Worm (Caenorhabditis elegans) whole organism, young adult: ENCODE results near the gene osta-2.

Experiments used
- D2030.7 ChIP-seq: fragments of 200-800 bp; sonication (Bioruptor generic); IDR thresholded peaks from 2 replicates; pipeline ENCODE4 v1.3.6; 2022; ENCODE audit warnings: missing genetic modification reagents, missing genetic modification characterization, missing compliant biosample characterization
- F33H1.4 ChIP-seq: fragments of 200-800 bp; sonication (Bioruptor generic); IDR thresholded peaks from 2 replicates; pipeline ENCODE4 v1.3.6; 2022; ENCODE audit warnings: missing genetic modification reagents, missing genetic modification characterization, missing compliant biosample characterization
- F39B2.1 ChIP-seq: fragments of 200-800 bp; sonication (Bioruptor generic); IDR thresholded peaks from 2 replicates; pipeline ENCODE4 v1.3.6; 2022; ENCODE audit warnings: missing genetic modification reagents, missing genetic modification characterization, missing compliant biosample characterization
- F49E8.2 ChIP-seq: sonication (generic microtip); optimal IDR thresholded peaks from 3 replicates; lab custom pipeline; 2017; ENCODE audit warnings: missing genetic modification characterization, mild to moderate bottlenecking, missing compliant biosample characterization, antibody characterized with exemption, moderate library complexity; ENCODE audit not compliant: insufficient read depth
- K12H6.12 ChIP-seq: fragments of 200-800 bp; sonication (Bioruptor generic); optimal IDR thresholded peaks from 2 replicates; lab custom pipeline; 2018; ENCODE audit warnings: mild to moderate bottlenecking, missing genetic modification characterization, missing compliant biosample characterization
- attf-3 ChIP-seq: fragments of 200-800 bp; sonication (Bioruptor generic); conservative IDR thresholded peaks from 2 replicates; pipeline ENCODE4 v1.3.6; 2022; ENCODE audit warnings: missing genetic modification reagents, missing genetic modification characterization, missing compliant biosample characterization
- cebp-1 ChIP-seq, 2 experiments: fragments of 200-800 bp in 1 of 2; sonication (Bioruptor generic) in 1 of 2; sonication (generic microtip) in 1 of 2; IDR thresholded peaks in 1 of 2; optimal IDR thresholded peaks in 1 of 2; 2 replicates each; pipeline versions ENCODE4 v1.3.6 to Lab custom; 2017 to 2022; ENCODE audit warnings: missing compliant biosample characterization in 2 of 2, missing genetic modification characterization in 2 of 2, mild to moderate bottlenecking in 1 of 2, missing genetic modification reagents in 1 of 2, moderate library complexity in 1 of 2
- cebp-2 ChIP-seq: fragments of 200-800 bp; sonication (Bioruptor generic); IDR thresholded peaks from 2 replicates; pipeline ENCODE4 v1.3.6; 2022; ENCODE audit warnings: missing genetic modification characterization, missing compliant biosample characterization
- ceh-100 ChIP-seq: fragments of 200-800 bp; sonication (Bioruptor generic); IDR thresholded peaks from 2 replicates; pipeline ENCODE4 v1.3.6; 2022; ENCODE audit warnings: missing genetic modification reagents, missing genetic modification characterization, missing compliant biosample characterization
- dpff-1 ChIP-seq: sonication (generic microtip); optimal IDR thresholded peaks from 2 replicates; lab custom pipeline; 2017; ENCODE audit warnings: mild to moderate bottlenecking, missing genetic modification characterization, missing compliant biosample characterization
- dpl-1 ChIP-seq: fragments of 150-350 bp; optimal IDR thresholded peaks from 2 replicates; lab custom pipeline; 2014; ENCODE audit warnings: missing biosample characterization, missing genetic modification reagents, missing genetic modification characterization
- efl-1 ChIP-seq: fragments of 150-350 bp; optimal IDR thresholded peaks from 2 replicates; lab custom pipeline; 2014; ENCODE audit warnings: missing biosample characterization, missing genetic modification reagents, missing genetic modification characterization
- ekl-4 ChIP-seq: fragments of 200-800 bp; sonication (Bioruptor generic); IDR thresholded peaks from 2 replicates; pipeline ENCODE4 v1.3.6; 2022; ENCODE audit warnings: missing genetic modification reagents, missing genetic modification characterization, missing compliant biosample characterization
- hmg-1.2 ChIP-seq: fragments of 200-800 bp; sonication (Bioruptor generic); IDR thresholded peaks from 2 replicates; pipeline ENCODE4 v1.3.6; 2022; ENCODE audit warnings: missing genetic modification reagents, missing genetic modification characterization, missing compliant biosample characterization
- hrde-1 ChIP-seq: sonication (generic microtip); optimal IDR thresholded peaks from 2 replicates; lab custom pipeline; 2016; ENCODE audit warnings: missing genetic modification characterization, mild to moderate bottlenecking, missing compliant biosample characterization, moderate library complexity, missing genotype, missing genetic modification reagents, borderline replicate concordance
- lag-1 ChIP-seq: fragments of 200-800 bp; sonication (Bioruptor generic); IDR thresholded peaks from 2 replicates; pipeline ENCODE4 v1.3.6; 2022; ENCODE audit warnings: missing genetic modification reagents, missing genetic modification characterization, missing compliant biosample characterization
- let-607 ChIP-seq, 2 experiments: fragments of 200-800 bp in 1 of 2; sonication (Bioruptor generic) in 1 of 2; sonication (generic microtip) in 1 of 2; optimal IDR thresholded peaks; 2 replicates each; lab custom pipeline; 2016 to 2018; ENCODE audit warnings: mild to moderate bottlenecking in 2 of 2, missing compliant biosample characterization in 2 of 2, missing genetic modification characterization in 2 of 2, moderate library complexity in 2 of 2, missing genotype in 1 of 2
- lin-40 ChIP-seq: sonication (generic microtip); optimal IDR thresholded peaks from 2 replicates; lab custom pipeline; 2016; ENCODE audit warnings: missing genetic modification characterization, mild to moderate bottlenecking, missing compliant biosample characterization, missing genotype, missing genetic modification reagents
- lsl-1 ChIP-seq: fragments of 200-800 bp; sonication (Bioruptor generic); optimal IDR thresholded peaks from 2 replicates; lab custom pipeline; 2018; ENCODE audit warnings: mild to moderate bottlenecking, missing genetic modification characterization, moderate library complexity, missing compliant biosample characterization
- madf-3 ChIP-seq: fragments of 200-800 bp; sonication (Bioruptor generic); IDR thresholded peaks from 2 replicates; pipeline ENCODE4 v1.3.6; 2022; ENCODE audit warnings: missing genetic modification reagents, missing genetic modification characterization, missing compliant biosample characterization
- mcd-1 ChIP-seq: fragments of 200-800 bp; sonication (Bioruptor generic); IDR thresholded peaks from 2 replicates; pipeline ENCODE4 v1.3.6; 2022; ENCODE audit warnings: missing genetic modification reagents, missing genetic modification characterization, missing compliant biosample characterization
- nfyb-1 ChIP-seq: fragments of 200-800 bp; sonication (Bioruptor generic); IDR thresholded peaks from 2 replicates; pipeline ENCODE4 v1.3.6; 2022; ENCODE audit warnings: missing genetic modification reagents, missing genetic modification characterization, missing compliant biosample characterization
- nhr-120 ChIP-seq: fragments of 200-800 bp; sonication (Bioruptor generic); IDR thresholded peaks from 2 replicates; pipeline ENCODE4 v1.3.6; 2022; ENCODE audit warnings: missing genetic modification characterization, missing compliant biosample characterization
- nhr-27 ChIP-seq: fragments of 200-800 bp; sonication (Bioruptor generic); optimal IDR thresholded peaks from 2 replicates; lab custom pipeline; 2018; ENCODE audit warnings: mild to moderate bottlenecking, missing genetic modification characterization, moderate library complexity, missing compliant biosample characterization
- nhr-80 ChIP-seq: sonication (generic microtip); optimal IDR thresholded peaks from 2 replicates; lab custom pipeline; 2016; ENCODE audit warnings: missing genetic modification characterization, missing compliant biosample characterization
- nhr-90 ChIP-seq: sonication (generic microtip); optimal IDR thresholded peaks from 2 replicates; lab custom pipeline; 2016; ENCODE audit warnings: missing genotype, mild to moderate bottlenecking, missing genetic modification characterization, missing compliant biosample characterization
- snpc-1.3 ChIP-seq: sonication (generic microtip); optimal IDR thresholded peaks from 2 replicates; lab custom pipeline; 2017; ENCODE audit warnings: missing genetic modification characterization, mild to moderate bottlenecking, missing compliant biosample characterization, antibody characterized with exemption, moderate library complexity, missing genotype, missing genetic modification reagents; ENCODE audit not compliant: insufficient read depth
- snpc-4 ChIP-seq, 5 experiments: fragments of 150-350 bp in 1 of 5; sonication (generic microtip) in 4 of 5; optimal IDR thresholded peaks; 2 replicates each; lab custom pipeline; 2014 to 2018; ENCODE audit warnings: missing genetic modification characterization in 5 of 5, missing biosample characterization in 3 of 5, antibody characterized with exemption in 2 of 5, mild to moderate bottlenecking in 2 of 5, missing compliant biosample characterization in 2 of 5, missing genotype in 2 of 5, moderate library complexity in 2 of 5, missing genetic modification reagents in 1 of 5
- tbp1 ChIP-seq: fragments of 200-800 bp; sonication (Bioruptor generic); optimal IDR thresholded peaks from 2 replicates; lab custom pipeline; 2018; ENCODE audit warnings: mild to moderate bottlenecking, missing genetic modification characterization, missing compliant biosample characterization
- unc-62 ChIP-seq: fragments of 150-350 bp; optimal IDR thresholded peaks from 2 replicates; lab custom pipeline; 2014; ENCODE audit warnings: missing biosample characterization, missing genetic modification reagents, missing genetic modification characterization
- zim-3 ChIP-seq: sonication (generic microtip); optimal IDR thresholded peaks from 2 replicates; lab custom pipeline; 2017; ENCODE audit warnings: mild to moderate bottlenecking, missing genetic modification characterization, moderate library complexity, missing compliant biosample characterization

The osta-2 gene

ce11 chrII:5714807-5715206 is 7.3 kb downstream of the osta-2 start, which contains the start of the genes tiar-1 and lelo-4 (continued):
- TF ChIP-seq snpc-1.3 (tag; lab: Kevin White, UChicago) (peak; percentile 52), cebp-2 (no peak), cebp-1 (GFP tag; IDR thresholded peaks at IDR 0.05; lab: Robert Waterston, UW) (no peak), cebp-1 (tag; optimal IDR thresholded peaks at IDR 0.05; lab: Kevin White, UChicago) (peak; percentile 42), snpc-4 (GFP tag; optimal IDR thresholded peaks at IDR 0.05; lab: Kevin White, UChicago) (peak; percentile 4), snpc-4 (tag; optimal IDR thresholded peaks at IDR 0.05; lab: Kevin White, UChicago) (peak in 3 of 4 experiments; percentile 27 to 63 (median 62)), ceh-100 (GFP tag; lab: Robert Waterston, UW) (peak; percentile 44; the same call in 1 of the 2 replicates), hmg-1.2 (GFP tag; lab: Robert Waterston, UW) (peak; percentile 43; the same call in 1 of the 2 replicates), attf-3 (GFP tag; lab: Robert Waterston, UW) (no peak), dpff-1 (no peak), tbp1 (peak; percentile 16), nhr-80 (peak; percentile 27), nhr-90 (no peak), F39B2.1 (GFP tag; lab: Robert Waterston, UW) (no peak), mcd-1 (GFP tag; lab: Robert Waterston, UW) (0 out of 2 replicates have a peak, but pooled peaks have one; percentile 45), K12H6.12 (tag; lab: Kevin White, UChicago) (peak; percentile 38), F49E8.2 (tag; lab: Kevin White, UChicago) (no peak), madf-3 (GFP tag; lab: Robert Waterston, UW) (peak; percentile 99), nhr-27 (tag; lab: Kevin White, UChicago) (no peak), efl-1 (GFP tag; lab: Kevin White, UChicago) (peak; percentile 72), ekl-4 (GFP tag; lab: Robert Waterston, UW) (0 out of 2 replicates have a peak, but pooled peaks have one; percentile 31), lin-40 (tag; lab: Kevin White, UChicago) (peak; percentile 16), D2030.7 (GFP tag; lab: Robert Waterston, UW) (peak; percentile 19; the same call in 1 of the 2 replicates), dpl-1 (peak; percentile 73), nhr-120 (GFP tag; lab: Robert Waterston, UW) (no peak), let-607 (tag; optimal IDR thresholded peaks at IDR 0.05; lab: Kevin White, UChicago) (peak in 1 of 2 experiments; percentile 10), lsl-1 (peak; percentile 14), nfyb-1 (peak; percentile 61; the same call in 1 of the 2 replicates), zim-3 (no peak)
- TF ChIP-seq, all 124 proteins: peak for 28

ce11 chrII:5715745-5716357 is 8.4 kb downstream of the osta-2 start, which contains the start of the genes C18A3.10 and C18A3.3:
TSS of gene C18A3.10 (minus strand) at chrII:5715845.
TSS of gene C18A3.3 (plus strand) at chrII:5716307.
- no peak for TF ChIP-seq unc-62 (GFP tag; lab: Kevin White, UChicago)
- 0 out of 2 replicates have a peak, but pooled peaks have one; percentile 28 for TF ChIP-seq madf-3 (GFP tag; lab: Robert Waterston, UW)
- peak; percentile 27 for TF ChIP-seq nhr-80

ce11 chrII:5717831-5718230 is 10.3 kb downstream of the osta-2 start, which contains the start of gene zipt-3:
TSS of gene zipt-3 (plus strand) at chrII:5718131.
- TF ChIP-seq ceh-100 (GFP tag; lab: Robert Waterston, UW) (no peak), madf-3 (GFP tag; lab: Robert Waterston, UW) (no peak), lag-1 (GFP tag; lab: Robert Waterston, UW) (no peak), hrde-1 (tag; lab: Kevin White, UChicago) (no peak), F33H1.4 (GFP tag; lab: Robert Waterston, UW) (no peak)
